Fruit fly (Drosophila melanogaster) S2 (cell line): ENCODE measurements around the gene 5-HT2A.

Source experiments
- CG8478 ChIP-seq: fragments of >200 bp; optimal IDR thresholded peaks from 2 replicates; lab custom pipeline; 2018
- CTCF ChIP-seq, 2 experiments: fragments of >200 bp; optimal IDR thresholded peaks; 2 replicates each; lab custom pipeline; 2018

- no peak for TF ChIP-seq CTCF (optimal IDR thresholded peaks at IDR 0.05; lab: Kevin White, UChicago)
- TF ChIP-seq CG8478 (lab: Kevin White, UChicago), result no peak
Observed at dm6 chr3R:4659934-4660353, 47.3 kb downstream of the 5-HT2A start.
